Worm (Caenorhabditis elegans) whole organism, early embryonic: ENCODE data around the gene tag-281.

ENCODE experiments used
- F13C5.2 ChIP-seq: sonication (generic microtip); optimal IDR thresholded peaks from 2 replicates; lab custom pipeline; 2017; ENCODE audit warnings: mild to moderate bottlenecking, missing genetic modification characterization, inconsistent platforms, missing compliant biosample characterization
- ama-1 ChIP-seq: fragments of 150-350 bp; optimal IDR thresholded peaks from 2 replicates; lab custom pipeline; 2014
- ceh-13 ChIP-seq: fragments of 200-800 bp; sonication (Bioruptor generic); optimal IDR thresholded peaks from 2 replicates; lab custom pipeline; 2018; ENCODE audit warnings: mild to moderate bottlenecking, missing genetic modification characterization, missing compliant biosample characterization
- flt-1 ChIP-seq: fragments of 200-800 bp; sonication (Bioruptor generic); IDR thresholded peaks from 2 replicates; pipeline ENCODE4 v1.3.6; 2022; ENCODE audit warnings: missing genetic modification characterization, missing compliant biosample characterization
- pes-1 ChIP-seq: fragments of 200-800 bp; sonication (Bioruptor generic); IDR thresholded peaks from 2 replicates; pipeline ENCODE4 v1.3.6; 2022; ENCODE audit warnings: missing genetic modification reagents, missing genetic modification characterization, missing compliant biosample characterization
- scrt-1 ChIP-seq: fragments of 200-800 bp; sonication (Bioruptor generic); IDR thresholded peaks from 2 replicates; pipeline ENCODE4 v1.3.6; 2022; ENCODE audit warnings: missing genetic modification characterization, missing compliant biosample characterization
- tbx-11 ChIP-seq: fragments of 200-800 bp; sonication (Bioruptor generic); IDR thresholded peaks from 2 replicates; pipeline ENCODE4 v1.3.6; 2022; ENCODE audit warnings: missing genetic modification characterization, missing compliant biosample characterization
- tra-4 ChIP-seq: sonication (generic microtip); optimal IDR thresholded peaks from 2 replicates; lab custom pipeline; 2017; ENCODE audit warnings: missing genetic modification characterization, missing compliant biosample characterization

DNA sequence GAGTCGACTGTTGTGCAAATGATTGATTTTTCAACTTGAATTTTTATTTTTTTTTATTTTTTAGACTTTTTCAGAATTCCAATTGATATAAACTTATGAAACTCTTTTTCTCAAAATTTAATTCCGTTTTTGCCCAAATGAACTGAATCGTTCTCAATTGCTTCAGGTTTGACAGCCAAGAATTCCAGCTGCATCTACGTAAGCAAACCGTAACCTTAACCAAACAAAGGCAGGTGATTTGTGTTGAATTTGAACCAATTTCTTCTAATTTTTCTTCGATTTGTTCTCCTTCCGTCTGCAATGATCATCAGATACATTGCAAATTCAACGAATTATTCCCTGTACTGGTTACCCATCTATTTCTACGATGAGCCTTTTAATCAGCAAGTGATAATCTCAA is 9.7 kb upstream of the tag-281 start, which contains the start of gene sre-34:
- TF ChIP-seq tra-4 (tag; lab: Kevin White, UChicago) (no peak), ceh-13 (GFP tag; lab: Kevin White, UChicago) (no peak), flt-1 (GFP tag; lab: Robert Waterston, UW) (no peak), tbx-11 (GFP tag; lab: Robert Waterston, UW) (no peak), ama-1 (lab: Kevin White, UChicago) (no peak), pes-1 (no peak), F13C5.2 (tag; lab: Kevin White, UChicago) (no peak), scrt-1 (GFP tag; lab: Robert Waterston, UW) (no peak)
